Worm (Caenorhabditis elegans): ENCODE results near the gene sri-70.

DNA sequence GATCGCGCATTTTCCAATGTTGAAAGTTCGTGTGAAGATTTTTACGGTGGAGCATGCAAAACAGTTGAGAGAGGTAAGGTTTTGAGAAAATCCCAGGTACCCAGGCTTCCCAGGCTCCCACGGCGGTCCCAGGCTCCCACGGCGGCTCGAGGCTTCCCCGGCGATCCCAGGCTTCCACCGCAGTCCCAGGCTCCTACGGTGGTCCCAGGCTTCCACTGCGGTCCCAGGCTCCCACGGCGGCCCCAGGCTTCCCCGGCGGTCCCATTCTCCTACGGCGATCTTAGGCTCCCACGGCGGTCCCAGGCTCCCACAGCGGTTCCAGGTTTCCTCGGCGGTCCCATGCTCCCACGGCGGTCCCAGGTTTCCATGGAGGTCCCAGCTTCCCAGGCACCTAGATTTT lies 21.0 kb downstream of the sri-70 start:
- TF ChIP-seq T22C8.4 (GFP tag; IDR thresholded peaks at IDR 0.05) = no peak
- TF ChIP-seq ref-1 (GFP tag; conservative IDR thresholded peaks at IDR 0.05) = no peak
- no peak for TF ChIP-seq ztf-23 (GFP tag; IDR thresholded peaks at IDR 0.05)
- no peak for TF ChIP-seq cog-1 (tag; optimal IDR thresholded peaks at IDR 0.05)
